Fruit fly (Drosophila melanogaster): ENCODE data around the gene Rbp6.

DNA sequence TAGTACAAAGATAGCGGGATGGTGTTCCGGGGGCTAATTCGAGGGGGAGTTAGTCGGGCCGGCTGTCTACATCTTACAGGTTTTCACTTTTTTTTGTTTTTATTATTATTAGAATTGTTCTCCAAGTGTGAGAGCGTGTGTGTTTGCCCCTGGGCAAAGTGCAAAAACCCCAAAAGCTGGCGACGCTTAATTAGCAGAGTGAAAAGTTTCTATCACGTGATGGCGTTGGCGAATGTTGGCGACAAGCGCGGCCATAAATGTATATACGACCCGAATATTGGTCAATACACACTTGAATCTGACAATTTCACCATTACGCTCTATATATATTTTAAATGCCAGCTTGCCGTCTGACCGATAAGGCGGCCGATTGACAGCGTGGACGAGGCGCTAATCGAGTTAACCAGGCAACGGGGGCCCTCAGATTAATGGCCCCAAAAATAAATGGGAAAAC lies 229.1 kb downstream of the Rbp6 start:
- no peak for TF ChIP-seq CG8478 (optimal IDR thresholded peaks at IDR 0.05)
- TF ChIP-seq CTCF (optimal IDR thresholded peaks at IDR 0.05): no peak

Measured in S2 (cell line).